Fruit fly (Drosophila melanogaster): ENCODE data around the gene CG43392.

The CG43392 gene

dm6 chr3L:22075706-22076398 is 46.3 kb upstream of the CG43392 start, which contains the start of the genes CG7130 and RpLP0 (continued):
- TF ChIP-seq Met (GFP tag; optimal IDR thresholded peaks at IDR 0.05) (peak; percentile 90), CG11294 (GFP tag; IDR thresholded peaks at IDR 0.05) (no peak), net (GFP tag; optimal IDR thresholded peaks at IDR 0.05) (peak; percentile 88), esn (GFP tag; optimal IDR thresholded peaks at IDR 0.05) (peak; percentile 91), CG8632 (GFP tag; optimal IDR thresholded peaks at IDR 0.05) (peak; percentile 73), CG9139 (GFP tag; optimal IDR thresholded peaks at IDR 0.05) (peak; percentile 79), achi (GFP tag; optimal IDR thresholded peaks at IDR 0.05) (peak; percentile 84), CG10631 (GFP tag; optimal IDR thresholded peaks at IDR 0.05) (peak; percentile 68), Smox (GFP tag; optimal IDR thresholded peaks at IDR 0.05) (peak; percentile 77), CG16779 (tag; optimal IDR thresholded peaks at IDR 0.05) (peak; percentile 77), Blimp-1 (GFP tag; optimal IDR thresholded peaks at IDR 0.05) (peak; percentile 76), dsx (GFP tag; optimal IDR thresholded peaks at IDR 0.05; ENCODE audit: poor library complexity, severe bottlenecking) (peak; percentile 54), Hr38 (GFP tag; optimal IDR thresholded peaks at IDR 0.05) (no peak), salr (GFP tag; optimal IDR thresholded peaks at IDR 0.05) (peak in 1 of 2 experiments; percentile 87), topi (GFP tag; optimal IDR thresholded peaks at IDR 0.05) (peak; percentile 89), Ets96B (tag; optimal IDR thresholded peaks at IDR 0.05) (peak; percentile 43), Eip78C (GFP tag) (peak; percentile 95)

- TF ChIP-seq CG3919 (GFP tag; optimal IDR thresholded peaks at IDR 0.05) (peak; percentile 30), CG8319 (GFP tag; optimal IDR thresholded peaks at IDR 0.05) (no peak), Sox15 (GFP tag; optimal IDR thresholded peaks at IDR 0.05) (no peak), Ets21C (GFP tag; optimal IDR thresholded peaks at IDR 0.05) (no peak), CG3032 (tag; optimal IDR thresholded peaks at IDR 0.05) (no peak), pdm3 (GFP tag; optimal IDR thresholded peaks at IDR 0.05) (no peak), CG7368 (GFP tag; optimal IDR thresholded peaks at IDR 0.05) (no peak), topi (GFP tag; optimal IDR thresholded peaks at IDR 0.05) (no peak), esn (GFP tag; optimal IDR thresholded peaks at IDR 0.05) (peak; percentile 19), eg (GFP tag; IDR thresholded peaks at IDR 0.05) (no peak), Eip78C (GFP tag) (peak; percentile 63), CG4318 (GFP tag; optimal IDR thresholded peaks at IDR 0.05) (no peak), Sox14 (GFP tag; optimal IDR thresholded peaks at IDR 0.05) (peak; percentile 14), CG9139 (GFP tag; optimal IDR thresholded peaks at IDR 0.05) (no peak), CG34406 (GFP tag; optimal IDR thresholded peaks at IDR 0.05) (no peak), CG8119 (GFP tag; IDR thresholded peaks at IDR 0.05) (no peak), CG6854 (GFP tag; optimal IDR thresholded peaks at IDR 0.05) (no peak), dac (GFP tag; optimal IDR thresholded peaks at IDR 0.05) (no peak), CG6792 (GFP tag; optimal IDR thresholded peaks at IDR 0.05) (no peak), Lpt (GFP tag; optimal IDR thresholded peaks at IDR 0.05) (no peak), dsx (GFP tag; optimal IDR thresholded peaks at IDR 0.05; ENCODE audit: poor library complexity, severe bottlenecking) (peak; percentile 44), svp (GFP tag) (peak; percentile 62), ss (GFP tag; optimal IDR thresholded peaks at IDR 0.05) (no peak), CG15336 (GFP tag; IDR thresholded peaks at IDR 0.05) (no peak), CG8632 (GFP tag; optimal IDR thresholded peaks at IDR 0.05) (no peak), Eip93F (GFP tag; optimal IDR thresholded peaks at IDR 0.05) (no peak), achi (GFP tag; optimal IDR thresholded peaks at IDR 0.05) (peak; percentile 58), cyc (GFP tag; optimal IDR thresholded peaks at IDR 0.05) (no peak), Sox102F (GFP tag; optimal IDR thresholded peaks at IDR 0.05) (no peak), acj6 (GFP tag; optimal IDR thresholded peaks at IDR 0.05) (no peak), CG11294 (GFP tag; IDR thresholded peaks at IDR 0.05) (no peak), Hr39 (GFP tag; optimal IDR thresholded peaks at IDR 0.05) (peak; percentile 32), CG11902 (GFP tag; optimal IDR thresholded peaks at IDR 0.05) (no peak), Gug (GFP tag; IDR thresholded peaks at IDR 0.05) (no peak), Blimp-1 (GFP tag; optimal IDR thresholded peaks at IDR 0.05) (no peak)
These were observed 44.9 kb upstream of the CG43392 start, which contains the start of gene CG7133 for dm6 chr3L:22074347-22074971. CG7133 (minus strand) TSS chr3L:22074523.
